Fruit fly (Drosophila melanogaster) whole organism, adult: ENCODE data around the gene Ir40a.

ENCODE experiments used
- CG11617 ChIP-seq: fragments of 200-800 bp; sonication (Bioruptor generic); optimal IDR thresholded peaks from 2 replicates; lab custom pipeline; 2017; ENCODE audit warnings: mild to moderate bottlenecking, missing biosample characterization, missing genetic modification reagents, missing genetic modification characterization
- CG5204 ChIP-seq: fragments of 200-800 bp; sonication (Bioruptor generic); optimal IDR thresholded peaks from 2 replicates; lab custom pipeline; 2016; ENCODE audit warnings: missing biosample characterization, missing genetic modification characterization
- CG7045 ChIP-seq: fragments of 200-800 bp; sonication (Bioruptor generic); optimal IDR thresholded peaks from 2 replicates; lab custom pipeline; 2017; ENCODE audit warnings: missing biosample characterization, mild to moderate bottlenecking, missing genetic modification characterization
- CG7101 ChIP-seq: fragments of 200-800 bp; sonication (Bioruptor generic); optimal IDR thresholded peaks from 2 replicates; lab custom pipeline; 2018; ENCODE audit warnings: missing biosample characterization, mild to moderate bottlenecking, missing genetic modification characterization, moderate library complexity
- Clk ChIP-seq: fragments of 200-800 bp; sonication (Bioruptor generic); optimal IDR thresholded peaks from 2 replicates; lab custom pipeline; 2017; ENCODE audit warnings: missing biosample characterization, missing genetic modification characterization
- bab1 ChIP-seq: fragments of 200-800 bp; sonication (Bioruptor generic); optimal IDR thresholded peaks from 3 replicates; lab custom pipeline; 2019; ENCODE audit warnings: missing biosample characterization, mild to moderate bottlenecking, missing genetic modification characterization, moderate library complexity
- cnc ChIP-seq, 2 experiments: fragments of >200 bp; optimal IDR thresholded peaks; 2 replicates each; lab custom pipeline; 2017
- kay ChIP-seq: fragments of 200-800 bp; sonication (Bioruptor generic); peaks from one replicate; lab custom pipeline; 2016; ENCODE audit warnings: missing biosample characterization, missing genetic modification characterization, borderline replicate concordance
- pad ChIP-seq: fragments of 200-800 bp; sonication (Bioruptor generic); optimal IDR thresholded peaks from 3 replicates; lab custom pipeline; 2017; ENCODE audit warnings: missing biosample characterization, missing genetic modification characterization, mild to moderate bottlenecking, moderate library complexity, missing genetic modification reagents
- tj ChIP-seq: fragments of 200-800 bp; sonication (Bioruptor generic); optimal IDR thresholded peaks from 3 replicates; lab custom pipeline; 2017; ENCODE audit warnings: missing biosample characterization, mild to moderate bottlenecking, missing genetic modification characterization, moderate library complexity

dm6 chr2L:22176398-22176797, 37.8 kb downstream of the Ir40a start:
- no peak for TF ChIP-seq Clk (GFP tag; lab: Kevin White, UChicago)
- no peak for TF ChIP-seq bab1 (GFP tag; lab: Kevin White, UChicago)
- no peak for TF ChIP-seq CG7101 (tag; lab: Kevin White, UChicago)
- no peak for TF ChIP-seq CG7045 (GFP tag; lab: Kevin White, UChicago)
- no peak for TF ChIP-seq pad
- no peak for TF ChIP-seq CG11617 (GFP tag; lab: Kevin White, UChicago)
- no peak for TF ChIP-seq tj (GFP tag; lab: Kevin White, UChicago)
- no peak for TF ChIP-seq cnc (optimal IDR thresholded peaks at IDR 0.05; lab: Kevin White, UChicago)
- no peak for TF ChIP-seq CG5204 (GFP tag; lab: Kevin White, UChicago)
- no peak for TF ChIP-seq kay (GFP tag; lab: Kevin White, UChicago)
